Fruit fly (Drosophila melanogaster): ENCODE measurements around the gene CG6839.

Gene CG6839

DNA sequence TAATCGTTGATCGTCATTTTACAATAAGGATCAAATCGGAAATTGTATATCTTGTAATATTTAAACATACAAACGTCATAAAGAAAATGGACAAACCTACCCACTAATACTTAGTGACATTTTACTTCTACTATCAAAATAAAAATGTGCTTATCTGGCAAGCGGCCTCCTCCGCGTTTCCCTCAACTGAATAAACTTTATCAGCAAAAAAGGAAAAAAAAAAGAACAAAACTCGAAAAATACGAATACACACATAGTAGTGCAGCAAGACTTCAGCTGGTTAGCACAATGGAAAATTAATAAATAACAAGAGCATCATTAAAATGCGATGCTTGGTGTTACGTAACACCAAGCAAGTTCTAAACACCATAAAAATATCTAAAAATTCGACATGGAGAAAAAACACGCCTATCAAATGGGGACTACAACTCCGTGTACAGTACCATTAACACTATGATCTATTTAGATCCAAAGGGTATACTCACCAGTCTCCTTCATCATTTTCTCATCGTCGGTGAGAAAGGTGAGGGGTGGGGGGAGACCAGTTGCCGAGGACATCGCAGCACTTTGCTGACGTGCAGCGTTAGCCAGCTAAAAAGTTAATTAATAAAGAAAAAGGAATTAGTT lies 19.8 kb upstream of the CG6839 start:
- TF ChIP-seq Pif1A (GFP tag; optimal IDR thresholded peaks at IDR 0.05) (no peak), fd96Ca (GFP tag; IDR thresholded peaks at IDR 0.05) (no peak), CG17806 (tag; optimal IDR thresholded peaks at IDR 0.05) (no peak), D1 (tag; optimal IDR thresholded peaks at IDR 0.05) (peak; percentile 50), CG4496 (GFP tag; IDR thresholded peaks at IDR 0.05) (0 out of 3 replicates have a peak, but pooled peaks have one; percentile 5)

DNA sequence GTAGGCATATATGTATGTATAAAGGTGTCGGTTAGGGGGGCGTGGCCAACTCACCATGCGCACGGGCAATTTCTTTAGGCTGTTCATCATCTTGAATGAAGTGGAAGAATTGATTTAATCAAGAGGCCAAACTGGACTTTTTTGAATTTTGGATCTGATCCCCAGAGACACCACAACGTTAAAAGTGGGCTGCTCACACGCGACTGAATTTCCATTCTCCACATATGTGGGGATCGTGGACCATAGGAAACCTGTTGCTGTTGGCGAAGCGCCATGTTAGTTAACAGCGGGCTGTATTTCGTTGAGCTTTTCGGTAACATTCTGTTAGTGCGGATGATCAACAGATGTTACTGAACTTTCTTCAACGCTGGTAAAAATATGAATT lies 19.3 kb upstream of the CG6839 start, which contains the start of gene CG3902:
CG3902 (minus strand) TSS at position 208 of the 385 bp plus-strand sequence.
- TF ChIP-seq EcR (GFP tag; optimal IDR thresholded peaks at IDR 0.05) (peak; percentile 66), CG9948 (tag; optimal IDR thresholded peaks at IDR 0.05) (no peak), CG10348 (GFP tag; IDR thresholded peaks at IDR 0.05) (no peak), Pif1B (GFP tag; optimal IDR thresholded peaks at IDR 0.05) (no peak), CG13204 (GFP tag; optimal IDR thresholded peaks at IDR 0.05) (no peak), CG32121 (GFP tag; IDR thresholded peaks at IDR 0.05) (peak; percentile 37; the same call in 1 of the 2 replicates), Snoo (tag; optimal IDR thresholded peaks at IDR 0.05) (peak; percentile 25), Ets98B (GFP tag; IDR thresholded peaks at IDR 0.05) (peak; percentile 49; the same call in 1 of the 2 replicates), rn (GFP tag; IDR thresholded peaks at IDR 0.05) (no peak)

DNA sequence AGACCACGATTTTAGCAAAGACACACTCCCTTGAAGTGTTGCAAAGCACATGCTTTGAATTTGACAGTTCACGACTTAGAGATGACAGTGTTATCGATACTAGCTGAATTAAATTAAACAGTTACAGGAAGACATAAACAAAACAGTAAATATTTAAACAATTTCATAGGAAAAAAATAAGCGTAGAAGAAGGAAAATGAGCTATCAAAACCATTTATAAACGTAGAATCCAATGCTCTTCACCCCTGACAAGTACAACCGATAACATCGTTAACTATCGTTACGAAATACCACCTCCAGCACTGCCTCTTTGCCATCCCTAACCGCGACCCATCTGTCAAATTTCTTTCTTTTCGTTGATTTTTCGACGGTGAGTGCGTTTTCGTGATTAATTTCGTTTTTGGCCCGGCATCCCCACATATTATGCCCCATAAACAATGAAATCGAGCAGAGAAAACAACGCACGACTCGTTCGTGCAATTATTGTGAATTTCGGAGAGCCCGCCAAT lies 18.6 kb upstream of the CG6839 start, which contains the start of gene RpL26:
RpL26 (plus strand) TSS at position 106 of the 509 bp plus-strand sequence.
- TF ChIP-seq D1 (tag; optimal IDR thresholded peaks at IDR 0.05), result no peak
- no peak for TF ChIP-seq fd96Ca (GFP tag; IDR thresholded peaks at IDR 0.05)
- peak; percentile 32 for TF ChIP-seq CG34367 (tag; optimal IDR thresholded peaks at IDR 0.05)
- no peak for TF ChIP-seq EcR (GFP tag; optimal IDR thresholded peaks at IDR 0.05)
- TF ChIP-seq gl (tag; optimal IDR thresholded peaks at IDR 0.05), result peak; percentile 33
- TF ChIP-seq CG4496 (GFP tag; IDR thresholded peaks at IDR 0.05), result 0 out of 3 replicates have a peak, but pooled peaks have one; percentile 16
- TF ChIP-seq CG14655 (GFP tag; optimal IDR thresholded peaks at IDR 0.05), result no peak
- no peak for TF ChIP-seq rn (GFP tag; IDR thresholded peaks at IDR 0.05)
- TF ChIP-seq CG32121 (GFP tag; IDR thresholded peaks at IDR 0.05), result peak; percentile 27; the same call in 1 of the 2 replicates
- TF ChIP-seq Pif1B (GFP tag; optimal IDR thresholded peaks at IDR 0.05), result no peak
- TF ChIP-seq CG17806 (tag; optimal IDR thresholded peaks at IDR 0.05), result peak; percentile 23
- no peak for TF ChIP-seq Pif1A (GFP tag; optimal IDR thresholded peaks at IDR 0.05)
- TF ChIP-seq CG15710 (tag; optimal IDR thresholded peaks at IDR 0.05), result peak; percentile 65
- TF ChIP-seq Snoo (tag; optimal IDR thresholded peaks at IDR 0.05), result peak; percentile 51
- TF ChIP-seq CG8301 (tag; optimal IDR thresholded peaks at IDR 0.05), result no peak
- TF ChIP-seq CG13204 (GFP tag; optimal IDR thresholded peaks at IDR 0.05), result no peak
- TF ChIP-seq CG8159 (tag; optimal IDR thresholded peaks at IDR 0.05), result peak; percentile 54
- peak; percentile 32; the same call in 1 of the 2 replicates for TF ChIP-seq CG12605 (GFP tag; IDR thresholded peaks at IDR 0.05)
- TF ChIP-seq Ets98B (GFP tag; IDR thresholded peaks at IDR 0.05), result no peak
- no peak for TF ChIP-seq CG10348 (GFP tag; IDR thresholded peaks at IDR 0.05)
- peak; percentile 20 for TF ChIP-seq CG9948 (tag; optimal IDR thresholded peaks at IDR 0.05)

DNA sequence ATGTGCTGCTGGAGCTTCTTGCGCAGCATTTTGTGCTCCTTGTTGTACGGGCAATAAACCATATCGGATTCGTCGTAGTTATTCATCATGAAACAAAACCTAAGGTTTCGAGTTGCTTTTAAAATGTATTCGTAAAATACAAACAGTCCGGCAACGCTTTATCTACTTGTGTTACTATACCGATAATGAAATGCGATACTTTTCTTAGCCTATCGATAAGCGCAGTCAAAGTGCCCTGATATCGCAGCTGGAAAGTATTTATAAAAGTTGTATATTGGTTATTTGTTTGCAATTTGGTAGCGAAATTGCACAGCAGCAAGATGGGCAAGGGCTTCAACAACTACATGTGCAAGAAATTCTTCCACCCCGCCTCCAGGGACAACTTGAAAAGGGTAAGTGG lies 16.0 kb upstream of the CG6839 start, which contains the start of the genes arx and CG6843:
arx (minus strand) TSS at position 144 of the 400 bp plus-strand sequence.
CG6843 (plus strand) TSS at position 184 of the 400 bp plus-strand sequence.
- TF ChIP-seq CG14655 (GFP tag; optimal IDR thresholded peaks at IDR 0.05) (no peak), rn (GFP tag; IDR thresholded peaks at IDR 0.05) (no peak), CG8159 (tag; optimal IDR thresholded peaks at IDR 0.05) (no peak), CG12605 (GFP tag; IDR thresholded peaks at IDR 0.05) (no peak), Pif1B (GFP tag; optimal IDR thresholded peaks at IDR 0.05) (no peak), EcR (GFP tag; optimal IDR thresholded peaks at IDR 0.05) (no peak), gl (tag; optimal IDR thresholded peaks at IDR 0.05) (no peak), CG9948 (tag; optimal IDR thresholded peaks at IDR 0.05) (no peak), Snoo (tag; optimal IDR thresholded peaks at IDR 0.05) (no peak), CG10348 (GFP tag; IDR thresholded peaks at IDR 0.05) (no peak), CG4496 (GFP tag; IDR thresholded peaks at IDR 0.05) (no peak), CG32121 (GFP tag; IDR thresholded peaks at IDR 0.05) (no peak), CG8301 (tag; optimal IDR thresholded peaks at IDR 0.05) (no peak), CG13204 (GFP tag; optimal IDR thresholded peaks at IDR 0.05) (no peak), Pif1A (GFP tag; optimal IDR thresholded peaks at IDR 0.05) (no peak), fd96Ca (GFP tag; IDR thresholded peaks at IDR 0.05) (no peak)

DNA sequence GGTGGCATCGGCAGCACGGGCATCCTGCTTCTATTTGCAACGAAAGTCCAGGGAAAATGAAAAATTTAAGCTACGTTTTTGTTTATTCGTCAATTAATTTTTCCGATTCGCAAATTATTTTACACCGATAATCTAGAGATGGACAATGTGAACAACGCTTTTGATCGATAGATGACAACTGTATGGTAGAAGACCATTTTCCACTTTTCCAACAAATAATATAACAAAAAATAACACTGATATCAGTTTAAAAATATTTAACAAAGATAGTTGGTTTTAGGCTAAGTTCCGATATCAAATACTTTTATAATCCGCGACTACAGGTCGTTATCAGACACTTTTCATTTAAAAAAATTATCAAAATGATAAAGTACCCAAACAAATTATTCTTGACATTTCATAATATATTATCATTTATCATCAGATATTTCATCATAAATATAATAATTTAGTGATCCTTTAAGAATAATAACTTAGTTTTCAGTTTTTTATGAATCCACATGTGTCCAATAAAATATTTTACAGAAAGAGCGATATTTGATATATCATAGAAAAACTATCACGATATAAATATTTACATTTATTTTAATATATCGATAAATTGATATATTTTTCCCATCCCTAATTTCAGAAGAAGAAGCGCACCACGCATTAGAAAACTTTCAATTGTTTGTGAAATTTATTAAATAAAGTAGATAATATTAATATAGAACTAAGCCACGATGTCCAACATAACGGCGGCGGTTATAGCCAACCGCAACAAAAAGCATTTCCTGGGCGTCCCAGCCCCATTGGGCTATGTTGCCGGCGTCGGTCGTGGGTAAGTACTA lies 12.4 kb upstream of the CG6839 start, which contains the start of the genes CSN1b and Prp6:
CSN1b (minus strand) TSS at position 159 of the 830 bp plus-strand sequence.
Prp6 (plus strand) TSS at position 601 of the 830 bp plus-strand sequence.
- no peak for TF ChIP-seq CG8301 (tag; optimal IDR thresholded peaks at IDR 0.05)
- no peak for TF ChIP-seq CG34367 (tag; optimal IDR thresholded peaks at IDR 0.05)
- no peak for TF ChIP-seq rn (GFP tag; IDR thresholded peaks at IDR 0.05)
- no peak for TF ChIP-seq CG13204 (GFP tag; optimal IDR thresholded peaks at IDR 0.05)
- TF ChIP-seq CG12605 (GFP tag; IDR thresholded peaks at IDR 0.05), result no peak
- TF ChIP-seq CG8159 (tag; optimal IDR thresholded peaks at IDR 0.05), result no peak
- TF ChIP-seq gl (tag; optimal IDR thresholded peaks at IDR 0.05), result no peak
- no peak for TF ChIP-seq Pif1B (GFP tag; optimal IDR thresholded peaks at IDR 0.05)
- no peak for TF ChIP-seq Snoo (tag; optimal IDR thresholded peaks at IDR 0.05)
- TF ChIP-seq Ets98B (GFP tag; IDR thresholded peaks at IDR 0.05), result no peak
- no peak for TF ChIP-seq EcR (GFP tag; optimal IDR thresholded peaks at IDR 0.05)
- TF ChIP-seq CG14655 (GFP tag; optimal IDR thresholded peaks at IDR 0.05), result no peak
- TF ChIP-seq Pif1A (GFP tag; optimal IDR thresholded peaks at IDR 0.05), result no peak
- TF ChIP-seq CG10348 (GFP tag; IDR thresholded peaks at IDR 0.05), result no peak
- no peak for TF ChIP-seq fd96Ca (GFP tag; IDR thresholded peaks at IDR 0.05)
- TF ChIP-seq D1 (tag; optimal IDR thresholded peaks at IDR 0.05), result no peak

Measured in whole organism, pupa.